Worm (Caenorhabditis elegans) whole organism, young adult: ENCODE measurements around the gene ZK353.4.
A peak's percentile ranks its signal among the peaks of the same experiment; 100 is the strongest.
"Not testable (repeated sequence)": the region's sequence is repeated elsewhere in the genome, so short reads cannot be mapped to it uniquely, and the experiment has no call there.

Experiments used
- D2030.7 ChIP-seq: fragments of 200-800 bp; sonication (Bioruptor generic); IDR thresholded peaks from 2 replicates; pipeline ENCODE4 v1.3.6; 2022; ENCODE audit warnings: missing genetic modification reagents, missing genetic modification characterization, missing compliant biosample characterization
- F33H1.4 ChIP-seq: fragments of 200-800 bp; sonication (Bioruptor generic); IDR thresholded peaks from 2 replicates; pipeline ENCODE4 v1.3.6; 2022; ENCODE audit warnings: missing genetic modification reagents, missing genetic modification characterization, missing compliant biosample characterization
- F39B2.1 ChIP-seq: fragments of 200-800 bp; sonication (Bioruptor generic); IDR thresholded peaks from 2 replicates; pipeline ENCODE4 v1.3.6; 2022; ENCODE audit warnings: missing genetic modification reagents, missing genetic modification characterization, missing compliant biosample characterization
- F57A8.1 ChIP-seq: fragments of 200-800 bp; sonication (Bioruptor generic); optimal IDR thresholded peaks from 2 replicates; lab custom pipeline; 2018; ENCODE audit warnings: mild to moderate bottlenecking, missing genetic modification characterization, moderate library complexity, missing compliant biosample characterization
- aptf-3 ChIP-seq: fragments of 200-800 bp; sonication (Bioruptor generic); IDR thresholded peaks from 2 replicates; pipeline ENCODE4 v1.3.6; 2022; ENCODE audit warnings: missing genetic modification characterization, missing compliant biosample characterization
- ceh-40 ChIP-seq: fragments of 200-800 bp; sonication (Bioruptor generic); IDR thresholded peaks from 2 replicates; pipeline ENCODE4 v1.3.6; 2022; ENCODE audit warnings: missing genetic modification characterization, missing compliant biosample characterization
- ceh-58 ChIP-seq: fragments of 200-800 bp; sonication (Bioruptor generic); IDR thresholded peaks from 2 replicates; pipeline ENCODE4 v1.3.6; 2022; ENCODE audit warnings: missing genetic modification characterization, missing compliant biosample characterization
- ceh-79 ChIP-seq: sonication (generic microtip); optimal IDR thresholded peaks from 2 replicates; lab custom pipeline; 2017; ENCODE audit warnings: mild to moderate bottlenecking, missing genetic modification characterization, missing compliant biosample characterization
- chd-7 ChIP-seq: sonication (generic microtip); optimal IDR thresholded peaks from 2 replicates; lab custom pipeline; 2016; ENCODE audit warnings: mild to moderate bottlenecking, missing genetic modification characterization, moderate library complexity, missing compliant biosample characterization
- dox-1 ChIP-seq: fragments of 200-800 bp; sonication (Bioruptor generic); IDR thresholded peaks from 2 replicates; pipeline ENCODE4 v1.3.6; 2022; ENCODE audit warnings: missing genetic modification reagents, missing genetic modification characterization, missing compliant biosample characterization
- egrh-3 ChIP-seq: fragments of 200-800 bp; sonication (Bioruptor generic); IDR thresholded peaks from 2 replicates; pipeline ENCODE4 v1.3.6; 2022; ENCODE audit warnings: missing genetic modification reagents, missing genetic modification characterization, missing compliant biosample characterization
- ekl-4 ChIP-seq: fragments of 200-800 bp; sonication (Bioruptor generic); IDR thresholded peaks from 2 replicates; pipeline ENCODE4 v1.3.6; 2022; ENCODE audit warnings: missing genetic modification reagents, missing genetic modification characterization, missing compliant biosample characterization
- hsf-1 ChIP-seq: fragments of 200-800 bp; sonication (Bioruptor generic); IDR thresholded peaks from 2 replicates; pipeline ENCODE4 v1.3.6; 2022; ENCODE audit warnings: missing genetic modification reagents, missing genetic modification characterization, missing compliant biosample characterization
- lag-1 ChIP-seq: fragments of 200-800 bp; sonication (Bioruptor generic); IDR thresholded peaks from 2 replicates; pipeline ENCODE4 v1.3.6; 2022; ENCODE audit warnings: missing genetic modification reagents, missing genetic modification characterization, missing compliant biosample characterization
- madf-6 ChIP-seq: fragments of 200-800 bp; sonication (Bioruptor generic); IDR thresholded peaks from 2 replicates; pipeline ENCODE4 v1.3.6; 2022; ENCODE audit warnings: missing genetic modification reagents, missing genetic modification characterization, missing compliant biosample characterization
- madf-8 ChIP-seq: fragments of 200-800 bp; sonication (Bioruptor generic); conservative IDR thresholded peaks from 2 replicates; pipeline ENCODE4 v1.3.6; 2022; ENCODE audit warnings: missing genetic modification reagents, missing genetic modification characterization, missing compliant biosample characterization
- mcd-1 ChIP-seq: fragments of 200-800 bp; sonication (Bioruptor generic); IDR thresholded peaks from 2 replicates; pipeline ENCODE4 v1.3.6; 2022; ENCODE audit warnings: missing genetic modification reagents, missing genetic modification characterization, missing compliant biosample characterization
- pbrm-1 ChIP-seq: fragments of 200-800 bp; sonication (Bioruptor generic); IDR thresholded peaks from 2 replicates; pipeline ENCODE4 v1.3.6; 2022; ENCODE audit warnings: missing genetic modification reagents, missing genetic modification characterization, missing compliant biosample characterization
- rcor-1 ChIP-seq: fragments of 200-800 bp; sonication (Bioruptor generic); IDR thresholded peaks from 2 replicates; pipeline ENCODE4 v1.3.6; 2022; ENCODE audit warnings: missing genetic modification reagents, missing genetic modification characterization, missing compliant biosample characterization
- snpc-3.4 ChIP-seq: sonication (generic microtip); optimal IDR thresholded peaks from 2 replicates; lab custom pipeline; 2017; ENCODE audit warnings: missing genetic modification characterization, mild to moderate bottlenecking, missing compliant biosample characterization, antibody characterized with exemption, moderate library complexity, missing genotype, missing genetic modification reagents
- xnd-1 ChIP-seq: sonication (generic microtip); optimal IDR thresholded peaks from 2 replicates; lab custom pipeline; 2016; ENCODE audit warnings: missing genotype, missing genetic modification reagents, missing genetic modification characterization, missing compliant biosample characterization
- ztf-25 ChIP-seq: fragments of 200-800 bp; sonication (Bioruptor generic); IDR thresholded peaks from 2 replicates; pipeline ENCODE4 v1.3.6; 2022; ENCODE audit warnings: missing genetic modification reagents, missing genetic modification characterization, missing compliant biosample characterization

ZK353.4 gene

DNA sequence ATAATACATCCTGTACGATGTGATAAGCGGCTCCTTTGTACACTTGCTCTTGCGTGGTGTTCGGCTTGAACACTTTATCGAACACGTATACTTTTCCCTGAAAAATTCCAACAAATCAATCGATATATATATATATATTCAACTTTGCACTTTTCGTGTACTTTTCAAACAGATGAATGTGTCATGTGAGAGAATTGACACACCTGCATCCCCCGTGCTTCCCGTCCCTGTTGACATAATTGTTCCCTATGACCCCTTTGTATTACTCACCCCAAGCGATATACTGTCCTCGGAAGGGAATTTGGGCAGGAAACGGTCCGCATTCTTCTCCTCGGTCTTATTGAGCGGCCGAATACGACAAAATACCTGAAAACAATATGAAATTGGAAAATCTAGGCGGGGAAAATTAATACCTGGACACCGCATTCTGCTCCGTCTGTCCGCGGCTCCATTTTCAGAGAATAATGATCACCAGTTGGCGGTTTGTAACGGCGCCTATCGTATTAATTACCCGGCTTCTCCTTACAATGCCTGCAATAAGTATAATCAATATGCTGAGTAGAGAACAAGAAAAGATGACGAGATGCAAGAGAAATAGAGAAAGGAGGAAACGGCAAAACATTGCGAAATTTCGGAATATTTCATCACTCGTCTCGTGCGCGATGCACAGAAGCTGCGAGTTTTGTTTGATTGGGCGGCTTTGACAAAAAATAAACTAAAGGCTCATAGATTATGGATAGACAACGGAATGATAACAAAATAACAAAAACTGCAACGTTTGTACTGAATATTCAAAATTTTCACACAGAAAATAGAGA lies 34.6 kb downstream of the ZK353.4 start, which contains the start of gene unc-116 (continued):
- TF ChIP-seq lag-1 (GFP tag; lab: Robert Waterston, UW) (no peak), dox-1 (GFP tag; lab: Robert Waterston, UW) (0 out of 2 replicates have a peak, but pooled peaks have one; percentile 7)
- TF ChIP-seq, all 124 proteins: peak for 11

DNA sequence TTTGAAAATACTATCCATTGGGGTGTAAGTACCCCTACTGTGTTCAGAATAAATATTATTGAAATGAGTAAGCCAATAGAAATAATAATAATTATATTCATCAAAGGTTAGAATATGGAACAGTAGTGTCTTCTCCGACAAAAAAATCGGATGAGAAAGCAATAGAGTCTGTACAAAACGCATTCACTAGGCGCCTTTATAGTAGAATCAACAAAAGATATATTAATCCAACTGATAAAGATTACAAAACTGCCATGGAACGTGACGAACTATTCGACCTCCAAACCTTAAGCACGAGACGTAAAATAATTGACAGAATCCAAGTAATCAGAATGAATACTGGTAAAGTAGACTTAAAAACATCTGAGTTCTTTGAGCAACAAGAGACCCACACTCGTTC lies 41.6 kb downstream of the ZK353.4 start, which contains the start of gene clc-29:
Gene clc-29 (minus strand): TSS at position 101 of the 400 bp plus-strand sequence.
- not testable (repeated sequence) for TF ChIP-seq ekl-4; chd-7 (tag; lab: Kevin White, UChicago); snpc-3.4 (tag; lab: Kevin White, UChicago)
- TF ChIP-seq, all 124 proteins: peak for 0; not testable (repeated sequence) for 124

DNA sequence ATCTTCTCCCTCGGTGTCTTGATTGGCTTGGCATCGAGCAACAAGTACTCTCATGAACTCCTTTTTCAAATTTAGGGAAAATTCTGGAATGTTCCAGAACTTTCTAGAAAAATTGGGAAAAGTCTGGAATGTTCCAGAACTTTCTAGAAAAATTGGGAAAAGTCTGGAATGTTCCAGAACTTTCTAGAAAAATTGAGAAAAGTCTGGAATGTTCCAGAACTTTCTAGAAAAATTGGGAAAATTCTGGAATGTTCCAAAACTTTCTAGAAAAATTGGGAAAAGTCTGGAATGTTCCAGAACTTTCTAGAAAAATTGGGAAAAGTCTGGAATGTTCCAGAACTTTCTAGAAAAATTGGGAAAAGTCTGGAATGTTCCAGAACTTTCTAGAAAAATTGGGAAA lies 45.2 kb downstream of the ZK353.4 start, which contains the start of gene ZC262.7:
Gene ZC262.7 (minus strand): TSS at position 54 of the 400 bp plus-strand sequence.
- TF ChIP-seq ceh-40 = peak; percentile 89
- peak; percentile 68; the same call in 1 of the 2 replicates for TF ChIP-seq F39B2.1 (GFP tag; lab: Robert Waterston, UW)
- TF ChIP-seq pbrm-1 (GFP tag; lab: Robert Waterston, UW) = peak; percentile 88
- TF ChIP-seq hsf-1 (GFP tag; lab: Robert Waterston, UW) = peak; percentile 99
- TF ChIP-seq rcor-1 (GFP tag; lab: Robert Waterston, UW) = peak; percentile 52; the same call in 1 of the 2 replicates
- peak; percentile 83 for TF ChIP-seq D2030.7 (GFP tag; lab: Robert Waterston, UW)
- TF ChIP-seq mcd-1 = peak; percentile 23; the same call in 1 of the 2 replicates
- TF ChIP-seq F33H1.4 = peak; percentile 35; the same call in 1 of the 2 replicates
- TF ChIP-seq madf-6 (GFP tag; lab: Robert Waterston, UW) = peak; percentile 44
- 0 out of 2 replicates have a peak, but pooled peaks have one; percentile 7 for TF ChIP-seq ceh-58 (GFP tag; lab: Robert Waterston, UW)
- TF ChIP-seq madf-8 (GFP tag; lab: Robert Waterston, UW) = 0 out of 2 replicates have a peak, but pooled peaks have one; percentile 15
- peak; percentile 98 for TF ChIP-seq dox-1 (GFP tag; lab: Robert Waterston, UW)
- TF ChIP-seq aptf-3 (GFP tag; lab: Robert Waterston, UW) = peak; percentile 85; the same call in 1 of the 2 replicates
- TF ChIP-seq ekl-4 = peak; percentile 55; the same call in 1 of the 2 replicates
- peak; percentile 77 for TF ChIP-seq egrh-3 (GFP tag; lab: Robert Waterston, UW)
- peak; percentile 43; the same call in 1 of the 2 replicates for TF ChIP-seq ztf-25 (GFP tag; lab: Robert Waterston, UW)

DNA sequence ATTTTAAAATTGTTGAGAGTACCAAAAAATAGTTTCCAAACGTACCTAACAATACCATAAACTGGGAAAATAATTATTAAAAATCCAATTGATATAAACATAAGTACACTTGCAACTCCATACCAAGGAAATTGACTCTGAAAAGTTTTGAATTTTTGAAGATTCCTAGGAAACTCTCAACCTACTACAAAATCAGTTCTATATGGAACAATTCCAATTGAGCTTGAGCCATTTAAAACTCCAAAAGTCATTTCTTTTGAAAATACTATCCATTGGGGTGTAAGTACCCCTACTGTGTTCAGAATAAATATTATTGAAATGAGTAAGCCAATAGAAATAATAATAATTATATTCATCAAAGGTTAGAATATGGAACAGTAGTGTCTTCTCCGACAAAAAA lies 50.1 kb downstream of the ZK353.4 start, which contains the start of gene clc-28:
Gene clc-28 (minus strand): TSS at position 101 of the 400 bp plus-strand sequence.
- not testable (repeated sequence) for TF ChIP-seq ceh-79 (tag; lab: Kevin White, UChicago); xnd-1; F57A8.1 (GFP tag; lab: Kevin White, UChicago)
